Worm (Caenorhabditis elegans) whole organism, L1 larva: ENCODE measurements around the gene enu-3.6.

Experiments used
- C04F5.9 ChIP-seq: sonication (generic microtip); optimal IDR thresholded peaks from 2 replicates; lab custom pipeline; 2016; ENCODE audit warnings: missing genetic modification characterization, missing compliant biosample characterization
- aly-2 ChIP-seq: fragments of 150-350 bp; optimal IDR thresholded peaks from 2 replicates; lab custom pipeline; 2014; ENCODE audit warnings: missing biosample characterization, missing genetic modification characterization
- ama-1 ChIP-seq: fragments of 150-350 bp; optimal IDR thresholded peaks from 2 replicates; lab custom pipeline; 2014
- ceh-63 ChIP-seq: fragments of 200-800 bp; sonication (Bioruptor generic); optimal IDR thresholded peaks from 2 replicates; lab custom pipeline; 2018; ENCODE audit warnings: mild to moderate bottlenecking, missing genetic modification characterization, missing compliant biosample characterization
- ceh-8 ChIP-seq: fragments of 200-800 bp; sonication (Bioruptor generic); optimal IDR thresholded peaks from 2 replicates; lab custom pipeline; 2018; ENCODE audit warnings: mild to moderate bottlenecking, missing genetic modification characterization, moderate library complexity, missing compliant biosample characterization
- dsc-1 ChIP-seq: sonication (generic microtip); optimal IDR thresholded peaks from 2 replicates; lab custom pipeline; 2016; ENCODE audit warnings: mild to moderate bottlenecking, missing genetic modification characterization, missing compliant biosample characterization
- egl-13 ChIP-seq: sonication (generic microtip); optimal IDR thresholded peaks from 2 replicates; lab custom pipeline; 2016; ENCODE audit warnings: missing genotype, missing genetic modification reagents, missing genetic modification characterization, missing compliant biosample characterization
- elt-3 ChIP-seq, 6 experiments: fragments of 150-350 bp in 1 of 6; sonication (generic microtip); optimal IDR thresholded peaks; 2 replicates each; lab custom pipeline; 2017 to 2018; ENCODE audit warnings: missing biosample characterization in 6 of 6, missing genetic modification characterization in 6 of 6, inconsistent platforms in 1 of 6
- ets-5 ChIP-seq: fragments of 200-800 bp; sonication (Bioruptor generic); IDR thresholded peaks from 2 replicates; pipeline ENCODE4 v1.3.6; 2022; ENCODE audit warnings: missing genetic modification characterization, missing compliant biosample characterization
- hlh-17 ChIP-seq: fragments of 200-800 bp; sonication (Bioruptor generic); optimal IDR thresholded peaks from 2 replicates; lab custom pipeline; 2018; ENCODE audit warnings: missing genetic modification characterization, mild to moderate bottlenecking, missing compliant biosample characterization, moderate library complexity, borderline replicate concordance
- hpl-2 ChIP-seq: fragments of 150-350 bp; optimal IDR thresholded peaks from 2 replicates; lab custom pipeline; 2014; ENCODE audit warnings: missing biosample characterization, missing genetic modification reagents, missing genetic modification characterization
- isw-1 ChIP-seq: fragments of 200-800 bp; sonication (Bioruptor generic); IDR thresholded peaks from 2 replicates; pipeline ENCODE4 v1.3.6; 2022; ENCODE audit warnings: missing genetic modification characterization, missing compliant biosample characterization
- nhr-11 ChIP-seq: fragments of 150-350 bp; optimal IDR thresholded peaks from 2 replicates; lab custom pipeline; 2014; ENCODE audit warnings: missing biosample characterization, missing genetic modification characterization
- nhr-71 ChIP-seq: sonication (generic microtip); optimal IDR thresholded peaks from 2 replicates; lab custom pipeline; 2016; ENCODE audit warnings: mild to moderate bottlenecking, missing genetic modification characterization, moderate library complexity, missing compliant biosample characterization
- nhr-77 ChIP-seq: fragments of 150-350 bp; optimal IDR thresholded peaks from 2 replicates; lab custom pipeline; 2014; ENCODE audit warnings: missing biosample characterization, missing genetic modification characterization
- pax-3 ChIP-seq: fragments of 200-800 bp; sonication (Bioruptor generic); optimal IDR thresholded peaks from 2 replicates; lab custom pipeline; 2018; ENCODE audit warnings: mild to moderate bottlenecking, missing genetic modification characterization, moderate library complexity, missing compliant biosample characterization
- tlp-1 ChIP-seq: fragments of 150-350 bp; optimal IDR thresholded peaks from 2 replicates; lab custom pipeline; 2014; ENCODE audit warnings: missing biosample characterization, missing genetic modification characterization
- xbp-1 ChIP-seq: sonication (generic microtip); optimal IDR thresholded peaks from 2 replicates; lab custom pipeline; 2016; ENCODE audit warnings: missing genetic modification characterization, missing compliant biosample characterization

Gene enu-3.6

ce11 chrIII:10794049-10794448, 43.8 kb downstream of the enu-3.6 start, which contains the start of gene clec-163:
TSS of gene clec-163 (plus strand) at chrIII:10794349.
- TF ChIP-seq egl-13 (tag; lab: Kevin White, UChicago) (no peak), pax-3 (tag; lab: Kevin White, UChicago) (no peak), nhr-11 (tag; lab: Kevin White, UChicago) (no peak), hpl-2 (GFP tag; lab: Kevin White, UChicago) (no peak), ama-1 (lab: Kevin White, UChicago) (no peak), tlp-1 (tag; lab: Kevin White, UChicago) (no peak), ets-5 (GFP tag; lab: Robert Waterston, UW) (no peak), C04F5.9 (tag; lab: Kevin White, UChicago) (no peak), nhr-77 (no peak), hlh-17 (GFP tag; lab: Kevin White, UChicago) (no peak), ceh-63 (GFP tag; lab: Kevin White, UChicago) (no peak), dsc-1 (no peak), nhr-71 (tag; lab: Kevin White, UChicago) (no peak), elt-3 (tag; optimal IDR thresholded peaks at IDR 0.05; lab: Kevin White, UChicago) (no peak), xbp-1 (tag; lab: Kevin White, UChicago) (no peak), aly-2 (tag; lab: Kevin White, UChicago) (no peak), ceh-8 (no peak), isw-1 (no peak)
